Worm (Caenorhabditis elegans) whole organism, L2 larva: ENCODE data around the gene rpl-33.

Source experiments
- F13H6.1 ChIP-seq: sonication (generic microtip); optimal IDR thresholded peaks from 2 replicates; lab custom pipeline; 2016; ENCODE audit warnings: missing genetic modification characterization, missing compliant biosample characterization
- R02D3.7 ChIP-seq: fragments of 150-350 bp; optimal IDR thresholded peaks from 2 replicates; lab custom pipeline; 2014; ENCODE audit warnings: missing biosample characterization, missing genetic modification characterization
- ZK546.5 ChIP-seq: sonication (generic microtip); optimal IDR thresholded peaks from 2 replicates; lab custom pipeline; 2017; ENCODE audit warnings: missing biosample characterization, missing genetic modification characterization
- ama-1 ChIP-seq: fragments of 150-350 bp; optimal IDR thresholded peaks from 2 replicates; lab custom pipeline; 2018; ENCODE audit warnings: inconsistent platforms
- elt-1 ChIP-seq: fragments of 150-350 bp; optimal IDR thresholded peaks from 2 replicates; lab custom pipeline; 2014; ENCODE audit warnings: missing biosample characterization, missing genetic modification characterization
- elt-3 ChIP-seq: sonication (generic microtip); optimal IDR thresholded peaks from 2 replicates; lab custom pipeline; 2017; ENCODE audit warnings: missing biosample characterization, missing genetic modification characterization
- lin-13 ChIP-seq: fragments of 150-350 bp; optimal IDR thresholded peaks from 2 replicates; lab custom pipeline; 2014; ENCODE audit warnings: missing biosample characterization, missing genetic modification reagents, missing genetic modification characterization
- nhr-23 ChIP-seq: fragments of 150-350 bp; optimal IDR thresholded peaks from 2 replicates; lab custom pipeline; 2014; ENCODE audit warnings: missing biosample characterization, missing genetic modification reagents, missing genetic modification characterization
- nhr-6 ChIP-seq: fragments of 150-350 bp; optimal IDR thresholded peaks from 2 replicates; lab custom pipeline; 2014; ENCODE audit warnings: missing biosample characterization, missing genetic modification characterization
- skn-1 ChIP-seq: sonication (generic microtip); optimal IDR thresholded peaks from 2 replicates; lab custom pipeline; 2017; ENCODE audit warnings: missing biosample characterization, missing genetic modification characterization
- unc-62 ChIP-seq: fragments of 150-350 bp; optimal IDR thresholded peaks from 2 replicates; lab custom pipeline; 2014; ENCODE audit warnings: missing biosample characterization, missing genetic modification reagents, missing genetic modification characterization
- ztf-11 ChIP-seq: sonication (generic microtip); optimal IDR thresholded peaks from 2 replicates; lab custom pipeline; 2017; ENCODE audit warnings: missing biosample characterization, missing genetic modification characterization
- ztf-4 ChIP-seq: fragments of 150-350 bp; optimal IDR thresholded peaks from 2 replicates; lab custom pipeline; 2014; ENCODE audit warnings: missing biosample characterization, missing genetic modification characterization

DNA sequence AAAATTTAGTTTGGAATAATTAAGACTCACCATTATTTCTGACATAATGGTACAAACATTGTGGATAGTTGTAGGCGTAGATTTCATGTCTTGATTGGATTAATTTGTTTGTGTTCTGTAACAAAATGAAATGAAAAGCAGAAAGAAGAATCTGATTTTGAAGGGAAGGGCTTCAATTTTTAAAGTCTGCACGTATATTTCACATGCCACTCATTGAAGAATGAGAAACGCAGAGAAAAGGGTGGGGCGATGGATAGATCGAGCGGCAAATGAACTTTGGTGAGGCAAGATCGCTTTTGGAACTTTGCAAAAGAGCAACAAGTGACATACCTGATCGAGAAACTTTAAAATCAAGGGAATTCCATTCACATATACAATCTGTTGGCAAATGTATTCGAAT is 3.1 kb upstream of the rpl-33 start:
- TF ChIP-seq lin-13 (GFP tag; lab: Kevin White, UChicago), result no peak
- no peak for TF ChIP-seq nhr-6 (tag; lab: Kevin White, UChicago)
- no peak for TF ChIP-seq ztf-11 (tag; lab: Kevin White, UChicago)
- no peak for TF ChIP-seq elt-3 (tag; lab: Kevin White, UChicago)
- no peak for TF ChIP-seq F13H6.1 (tag; lab: Kevin White, UChicago)
- no peak for TF ChIP-seq ZK546.5
- no peak for TF ChIP-seq unc-62
- TF ChIP-seq R02D3.7 (tag; lab: Kevin White, UChicago), result no peak
- no peak for TF ChIP-seq nhr-23 (tag; lab: Kevin White, UChicago)
- TF ChIP-seq ztf-4 (tag; lab: Kevin White, UChicago), result no peak
- no peak for TF ChIP-seq elt-1 (tag; lab: Kevin White, UChicago)
- no peak for TF ChIP-seq skn-1 (tag; lab: Kevin White, UChicago)
- no peak for TF ChIP-seq ama-1
